Worm (Caenorhabditis elegans): ENCODE data around the gene Y66D12A.24.

ce11 chrIII:11548070-11548469 lies 51.4 kb downstream of the Y66D12A.24 start, which contains the start of gene Y66D12A.13:
- no peak for TF ChIP-seq nhr-2 (tag; optimal IDR thresholded peaks at IDR 0.05)
- no peak for TF ChIP-seq nhr-12 (tag; optimal IDR thresholded peaks at IDR 0.05)
- TF ChIP-seq elt-3 (tag; optimal IDR thresholded peaks at IDR 0.05) = no peak
- TF ChIP-seq pha-4 (tag; optimal IDR thresholded peaks at IDR 0.05) = no peak
- no peak for TF ChIP-seq nhr-76 (tag; optimal IDR thresholded peaks at IDR 0.05)
- TF ChIP-seq lin-13 (tag; optimal IDR thresholded peaks at IDR 0.05) = no peak
- TF ChIP-seq unc-62 (GFP tag; optimal IDR thresholded peaks at IDR 0.05) = no peak
- TF ChIP-seq unc-39 (tag; optimal IDR thresholded peaks at IDR 0.05) = no peak
- TF ChIP-seq ces-1 (GFP tag; optimal IDR thresholded peaks at IDR 0.05) = no peak

Measured in whole organism, mixed stage, embryonic.